Worm (Caenorhabditis elegans) whole organism, L4/young adult: ENCODE data around the gene mps-4.

ENCODE experiments used
- W03F9.2 ChIP-seq: fragments of 150-350 bp; optimal IDR thresholded peaks from 2 replicates; lab custom pipeline; 2014; ENCODE audit warnings: missing biosample characterization, missing genetic modification characterization
- dao-5 ChIP-seq: sonication (generic microtip); optimal IDR thresholded peaks from 2 replicates; lab custom pipeline; 2016; ENCODE audit warnings: missing genotype, missing genetic modification characterization, moderate library complexity, missing compliant biosample characterization
- him-1 ChIP-seq: sonication (generic microtip); optimal IDR thresholded peaks from 2 replicates; lab custom pipeline; 2016; ENCODE audit warnings: missing genotype, missing genetic modification reagents, missing genetic modification characterization, missing compliant biosample characterization

Gene mps-4

ce11 chrIII:8271676-8272225 lies at the start of gene mps-4, which contains the start of gene F09G8.10:
TSS of gene mps-4 (minus strand) at chrIII:8271776.
TSS of gene F09G8.10 (minus strand) at chrIII:8272175.
- TF ChIP-seq him-1 (no peak), dao-5 (no peak), W03F9.2 (tag; lab: Kevin White, UChicago) (no peak)

- no peak for TF ChIP-seq him-1
These were observed 49.6 kb upstream of the mps-4 start for ce11 chrIII:8321225-8321624.

- TF ChIP-seq dao-5: no peak
- no peak for TF ChIP-seq W03F9.2 (tag; lab: Kevin White, UChicago)
- no peak for TF ChIP-seq him-1
These were observed 48.6 kb upstream of the mps-4 start, which contains the start of gene F10E9.10 for ce11 chrIII:8320183-8320582. TSS of gene F10E9.10 (minus strand) at chrIII:8320283.

ce11 chrIII:8319100-8319499 lies 47.5 kb upstream of the mps-4 start, which contains the start of gene F10E9.11:
TSS of gene F10E9.11 (minus strand) at chrIII:8319260.
- TF ChIP-seq W03F9.2 (tag; lab: Kevin White, UChicago) (peak; percentile 80), him-1 (no peak), dao-5 (no peak)

ce11 chrIII:8318488-8318887 lies 46.9 kb upstream of the mps-4 start, which contains the start of gene sas-4:
TSS of gene sas-4 (minus strand) at chrIII:8318588.
- TF ChIP-seq W03F9.2 (tag; lab: Kevin White, UChicago): no peak
- TF ChIP-seq dao-5: no peak
- TF ChIP-seq him-1: no peak

ce11 chrIII:8312393-8312792 lies 40.8 kb upstream of the mps-4 start, which contains the start of gene F10E9.2:
TSS of gene F10E9.2 (plus strand) at chrIII:8312693.
- TF ChIP-seq him-1 (no peak), W03F9.2 (tag; lab: Kevin White, UChicago) (no peak), dao-5 (no peak)

- TF ChIP-seq dao-5: no peak
- no peak for TF ChIP-seq W03F9.2 (tag; lab: Kevin White, UChicago)
These were observed 38.9 kb upstream of the mps-4 start, which contains the start of gene F10E9.3 for ce11 chrIII:8310239-8311057. TSS of gene F10E9.3 (plus strand) at chrIII:8311007.

- no peak for TF ChIP-seq him-1
- TF ChIP-seq dao-5: no peak
- TF ChIP-seq W03F9.2 (tag; lab: Kevin White, UChicago): no peak
These were observed 36.7 kb upstream of the mps-4 start, which contains the start of gene F10E9.4 for ce11 chrIII:8308238-8308637. TSS of gene F10E9.4 (plus strand) at chrIII:8308538.

- TF ChIP-seq dao-5 (no peak), him-1 (peak; percentile 65), W03F9.2 (tag; lab: Kevin White, UChicago) (peak; percentile 96)
These were observed 35.8 kb upstream of the mps-4 start, which contains the start of the genes F10E9.7 and F10E9.5 for ce11 chrIII:8307356-8307755. TSS of gene F10E9.7 (minus strand) at chrIII:8307441. TSS of gene F10E9.5 (plus strand) at chrIII:8307592.

- TF ChIP-seq dao-5: no peak
- TF ChIP-seq him-1: no peak
- TF ChIP-seq W03F9.2 (tag; lab: Kevin White, UChicago): no peak
These were observed 34.2 kb upstream of the mps-4 start for ce11 chrIII:8305816-8306215.

ce11 chrIII:8305304-8305703 lies 33.7 kb upstream of the mps-4 start:
- TF ChIP-seq dao-5 (no peak), W03F9.2 (tag; lab: Kevin White, UChicago) (no peak), him-1 (no peak)

- TF ChIP-seq him-1 (no peak), W03F9.2 (tag; lab: Kevin White, UChicago) (no peak), dao-5 (no peak)
These were observed 31.9 kb upstream of the mps-4 start for ce11 chrIII:8303440-8303839.

ce11 chrIII:8300860-8301396 lies 29.4 kb upstream of the mps-4 start:
- TF ChIP-seq dao-5 (no peak), W03F9.2 (tag; lab: Kevin White, UChicago) (no peak), him-1 (no peak)

- TF ChIP-seq dao-5: no peak
- TF ChIP-seq W03F9.2 (tag; lab: Kevin White, UChicago): no peak
- TF ChIP-seq him-1: no peak
These were observed 28.2 kb upstream of the mps-4 start for ce11 chrIII:8299734-8300133.
